Fruit fly (Drosophila melanogaster): ENCODE measurements around the gene CG31522.

Gene CG31522

DNA sequence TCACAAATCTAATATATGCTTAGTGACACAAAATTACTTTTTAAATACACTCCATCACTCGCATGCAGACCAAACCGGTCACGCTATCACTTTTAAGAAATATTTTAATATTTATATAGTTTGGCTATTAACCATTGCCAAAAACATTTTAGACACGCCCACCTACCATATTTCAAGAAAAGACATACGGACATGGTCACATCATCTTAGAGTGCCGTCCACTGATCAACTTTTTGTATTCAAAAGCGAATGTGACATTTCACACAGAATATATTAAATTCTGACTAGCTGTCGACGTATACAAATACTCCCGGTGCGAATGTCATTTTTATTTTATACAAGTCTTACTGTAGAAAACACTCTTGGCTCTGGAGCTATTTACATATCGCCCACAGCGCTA lies 46.5 kb downstream of the CG31522 start, which contains the start of gene CG31528:
CG31528 (plus strand) TSS at position 301 of the 400 bp plus-strand sequence.
- no peak for TF ChIP-seq CG17801 (GFP tag; optimal IDR thresholded peaks at IDR 0.05; ENCODE audit: partially characterized antibody)

DNA sequence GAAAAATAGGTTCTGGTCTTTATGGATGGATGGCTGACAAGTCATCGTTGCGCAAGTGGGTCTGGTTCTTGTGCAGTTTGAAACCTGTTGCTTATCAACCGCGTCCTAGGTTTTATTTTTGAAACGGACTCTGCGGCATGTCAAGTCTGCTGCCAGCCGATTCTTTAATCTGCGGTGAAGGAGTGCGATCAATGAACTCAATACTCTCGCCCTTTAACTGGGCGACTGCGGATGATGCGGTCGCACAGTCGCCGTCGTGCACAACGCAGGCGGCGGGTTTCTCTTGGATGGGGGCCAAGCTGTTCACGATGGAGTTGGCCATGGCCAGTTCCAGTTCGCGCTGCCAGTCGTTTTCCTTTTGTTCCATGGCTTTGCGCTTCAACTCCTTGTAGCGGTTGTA lies 55.4 kb downstream of the CG31522 start:
- no peak for TF ChIP-seq CG17801 (GFP tag; optimal IDR thresholded peaks at IDR 0.05; ENCODE audit: partially characterized antibody)

- no peak for TF ChIP-seq CG17801 (GFP tag; optimal IDR thresholded peaks at IDR 0.05; ENCODE audit: partially characterized antibody)
These were observed 58.8 kb downstream of the CG31522 start for dm6 chr3R:4403706-4404392.

dm6 chr3R:4402884-4403705 lies 59.6 kb downstream of the CG31522 start, which contains the start of gene lost:
TSS of gene lost (plus strand) at chr3R:4403076.
- peak; percentile 62 for TF ChIP-seq CG17801 (GFP tag; optimal IDR thresholded peaks at IDR 0.05; ENCODE audit: partially characterized antibody)

dm6 chr3R:4401977-4402589 lies 60.6 kb downstream of the CG31522 start, which contains the start of gene CG9853:
TSS of gene CG9853 (minus strand) at chr3R:4402027.
- TF ChIP-seq CG17801 (GFP tag; optimal IDR thresholded peaks at IDR 0.05; ENCODE audit: partially characterized antibody), result no peak

dm6 chr3R:4400497-4400833 lies 62.2 kb downstream of the CG31522 start, which contains the start of gene CG14647:
TSS of gene CG14647 (plus strand) at chr3R:4400510.
- no peak for TF ChIP-seq CG17801 (GFP tag; optimal IDR thresholded peaks at IDR 0.05; ENCODE audit: partially characterized antibody)

DNA sequence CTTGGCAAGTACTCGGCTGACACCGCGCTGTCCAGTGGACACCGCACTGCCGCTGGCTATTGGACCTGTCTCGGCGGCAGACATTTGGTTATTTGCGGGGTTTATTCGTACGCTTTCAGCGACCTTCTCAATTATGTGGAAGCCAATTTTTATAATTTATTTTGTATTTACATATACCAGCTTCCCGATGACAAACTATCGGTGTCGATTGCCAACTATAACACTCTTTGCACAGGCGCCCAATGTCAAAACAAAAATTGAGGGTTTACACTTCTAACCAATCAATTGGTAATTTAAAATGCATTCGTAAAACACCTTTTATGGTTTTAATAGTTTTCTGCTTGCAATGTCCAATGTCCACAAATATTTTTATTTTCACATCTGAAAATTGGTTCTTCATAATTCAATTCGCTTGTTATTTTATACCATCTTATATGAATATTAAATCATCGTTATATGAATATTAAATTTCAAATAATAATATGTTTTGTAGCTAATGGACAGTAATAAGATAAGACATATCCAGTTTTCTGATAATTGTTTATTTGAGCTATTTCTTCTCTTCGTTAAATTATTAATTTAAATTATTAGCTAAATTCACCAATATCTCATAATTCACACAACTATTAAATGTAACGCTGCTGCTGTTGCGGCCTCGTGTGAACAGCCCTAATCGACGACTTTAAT lies 62.7 kb downstream of the CG31522 start:
- no peak for TF ChIP-seq CG17801 (GFP tag; optimal IDR thresholded peaks at IDR 0.05; ENCODE audit: partially characterized antibody)

dm6 chr3R:4397403-4398079 lies 65.1 kb downstream of the CG31522 start, which contains the start of gene CG9855:
TSS of gene CG9855 (minus strand) at chr3R:4397875.
- TF ChIP-seq CG17801 (GFP tag; optimal IDR thresholded peaks at IDR 0.05; ENCODE audit: partially characterized antibody), result no peak

DNA sequence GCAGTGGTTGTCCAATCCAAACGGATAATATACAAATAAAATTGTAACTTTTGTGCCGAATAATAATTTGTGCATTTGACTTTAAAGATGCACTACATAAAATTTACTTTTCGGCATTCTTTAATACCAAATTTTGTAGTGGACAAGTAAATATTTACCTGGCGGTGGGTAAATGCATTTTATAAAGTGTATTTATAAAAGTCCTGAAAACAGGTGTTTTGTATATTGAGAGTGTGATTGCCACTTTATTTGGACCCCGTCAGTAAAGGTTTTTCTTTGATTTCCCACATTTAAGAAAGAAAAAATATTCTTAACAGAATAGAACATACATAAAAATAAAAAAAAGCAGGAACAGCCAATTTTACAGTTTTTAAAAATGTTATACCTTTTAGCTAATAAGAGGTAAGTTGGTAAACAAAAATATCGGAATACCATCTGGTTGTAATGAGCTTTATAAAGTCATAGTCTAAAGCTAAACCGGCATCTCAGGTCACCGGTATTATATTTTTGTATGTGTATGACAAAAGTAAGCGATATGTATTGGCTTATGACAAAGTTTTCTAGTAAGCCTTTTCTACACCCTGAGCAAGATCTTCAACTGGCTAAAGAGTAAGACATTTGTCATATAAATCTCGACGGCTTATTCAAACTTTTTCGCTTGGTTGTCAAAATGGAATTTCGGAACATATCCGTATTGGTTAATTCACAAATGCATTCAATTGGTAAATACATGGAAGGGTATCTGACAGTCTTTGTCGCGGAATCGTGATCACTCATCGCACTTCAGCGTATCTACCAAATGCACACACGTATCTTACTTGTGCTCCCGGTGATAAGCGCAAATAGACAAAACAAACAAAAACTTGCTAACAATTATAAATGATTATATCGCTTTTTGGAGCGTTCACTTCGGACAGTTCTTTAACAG lies 67.8 kb downstream of the CG31522 start:
- TF ChIP-seq CG17801 (GFP tag; optimal IDR thresholded peaks at IDR 0.05; ENCODE audit: partially characterized antibody), result peak; percentile 93

DNA sequence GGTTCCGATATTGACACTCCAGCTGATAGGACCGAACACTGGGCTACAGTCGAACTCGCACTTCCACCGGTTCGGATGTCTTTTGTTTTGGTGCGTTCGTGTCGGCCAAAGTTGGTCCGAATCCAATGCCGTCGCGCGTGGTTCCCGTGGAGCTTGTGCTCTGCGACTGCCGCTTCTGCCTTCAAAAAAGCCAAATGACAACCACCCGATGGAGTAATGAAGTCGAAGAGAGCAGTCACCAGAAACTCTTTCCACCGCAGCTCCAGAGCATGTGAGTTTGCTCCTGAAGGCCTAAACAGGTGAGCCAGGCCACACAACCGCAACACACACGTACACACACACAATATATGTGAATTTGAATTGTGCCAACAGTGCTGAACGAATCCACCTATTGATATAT lies 68.6 kb downstream of the CG31522 start, which contains the start of gene CG34112:
CG34112 (minus strand) TSS at position 143 of the 400 bp plus-strand sequence.
- TF ChIP-seq CG17801 (GFP tag; optimal IDR thresholded peaks at IDR 0.05; ENCODE audit: partially characterized antibody), result peak; percentile 8
